Fruit fly (Drosophila melanogaster) whole organism, embryonic: Measurements from ENCODE around the gene CG7794.

Experiments
- CG11504 ChIP-seq: fragments of 200-800 bp; sonication (Bioruptor generic); optimal IDR thresholded peaks from 3 replicates; lab custom pipeline; 2019; ENCODE audit warnings: missing biosample characterization, mild to moderate bottlenecking, missing genetic modification characterization, moderate library complexity
- CG12659 ChIP-seq: fragments of 200-800 bp; sonication (Bioruptor generic); optimal IDR thresholded peaks from 3 replicates; lab custom pipeline; 2017; ENCODE audit warnings: mild to moderate bottlenecking, missing biosample characterization, missing genetic modification reagents, missing genetic modification characterization
- CG12769 ChIP-seq: fragments of 200-800 bp; sonication (Bioruptor generic); optimal IDR thresholded peaks from 2 replicates; lab custom pipeline; 2019; ENCODE audit warnings: missing biosample characterization, mild to moderate bottlenecking, missing genetic modification characterization, moderate library complexity
- CG13287 ChIP-seq: fragments of 200-800 bp; sonication (Bioruptor generic); IDR thresholded peaks from 2 replicates; pipeline ENCODE4 v1.3.6; 2022; ENCODE audit warnings: missing biosample characterization, missing genetic modification characterization; ENCODE audit not compliant: partially characterized antibody
- CG13894 ChIP-seq: fragments of 200-800 bp; sonication (Bioruptor generic); optimal IDR thresholded peaks from 3 replicates; lab custom pipeline; 2018; ENCODE audit warnings: missing biosample characterization, mild to moderate bottlenecking, missing genetic modification characterization, moderate library complexity
- CG14860 ChIP-seq: fragments of 200-800 bp; sonication (Bioruptor generic); IDR thresholded peaks from 3 replicates; pipeline ENCODE4 v1.3.6; 2022; ENCODE audit warnings: missing biosample characterization, missing genetic modification characterization; ENCODE audit not compliant: partially characterized antibody
- CG15269 ChIP-seq: fragments of 200-800 bp; sonication (Bioruptor generic); optimal IDR thresholded peaks from 2 replicates; lab custom pipeline; 2018; ENCODE audit warnings: missing biosample characterization, mild to moderate bottlenecking, missing genetic modification characterization, moderate library complexity
- CG1603 ChIP-seq: fragments of 200-800 bp; sonication (Bioruptor generic); optimal IDR thresholded peaks from 2 replicates; lab custom pipeline; 2019; ENCODE audit warnings: missing biosample characterization, mild to moderate bottlenecking, missing genetic modification characterization, moderate library complexity
- CG16779 ChIP-seq: fragments of 200-800 bp; sonication (Bioruptor generic); IDR thresholded peaks from 2 replicates; pipeline ENCODE4 v1.3.6; 2022; ENCODE audit warnings: missing biosample characterization, missing genetic modification characterization
- CG16813 ChIP-seq: fragments of 200-800 bp; sonication (Bioruptor generic); IDR thresholded peaks from 3 replicates; pipeline ENCODE4 v1.3.6; 2022; ENCODE audit warnings: missing biosample characterization, missing genetic modification characterization; ENCODE audit not compliant: partially characterized antibody
- CG34224 ChIP-seq: fragments of 200-800 bp; sonication (Bioruptor generic); IDR thresholded peaks from 3 replicates; pipeline ENCODE4 v1.3.6; 2022; ENCODE audit warnings: missing biosample characterization, missing genetic modification characterization; ENCODE audit not compliant: partially characterized antibody
- CG34376 ChIP-seq: fragments of 200-800 bp; sonication (Bioruptor generic); optimal IDR thresholded peaks from 2 replicates; lab custom pipeline; 2018; ENCODE audit warnings: missing biosample characterization, mild to moderate bottlenecking, missing genetic modification characterization
- CG3838 ChIP-seq: fragments of 200-800 bp; sonication (Bioruptor generic); optimal IDR thresholded peaks from 3 replicates; lab custom pipeline; 2016; ENCODE audit warnings: missing biosample characterization, missing genetic modification characterization
- CG4404 ChIP-seq: fragments of 200-800 bp; sonication (Bioruptor generic); IDR thresholded peaks from 2 replicates; pipeline ENCODE4 v1.3.6; 2022; ENCODE audit warnings: missing biosample characterization, missing genetic modification characterization
- CG4730 ChIP-seq: fragments of 200-800 bp; sonication (Bioruptor generic); IDR thresholded peaks from 2 replicates; pipeline ENCODE4 v1.3.6; 2022; ENCODE audit warnings: missing biosample characterization, missing genetic modification characterization
- Deaf1 ChIP-seq: fragments of 200-800 bp; optimal IDR thresholded peaks from 3 replicates; lab custom pipeline; 2019; ENCODE audit warnings: missing biosample characterization, mild to moderate bottlenecking, missing genetic modification characterization, moderate library complexity
- Gsc ChIP-seq: fragments of 200-800 bp; sonication (Bioruptor generic); IDR thresholded peaks from 2 replicates; pipeline ENCODE4 v1.3.6; 2022; ENCODE audit warnings: missing biosample characterization, missing genetic modification characterization
- HLHmδ ChIP-seq: fragments of 200-800 bp; sonication (Bioruptor generic); optimal IDR thresholded peaks from 2 replicates; lab custom pipeline; 2018; ENCODE audit warnings: missing biosample characterization, mild to moderate bottlenecking, missing genetic modification characterization, moderate library complexity
- Med ChIP-seq: fragments of 200-800 bp; sonication (Bioruptor generic); peaks from one replicate; lab custom pipeline; 2016; ENCODE audit warnings: missing biosample characterization, missing genetic modification characterization, mild to moderate bottlenecking, inconsistent platforms, moderate library complexity
- Myb ChIP-seq: fragments of 200-800 bp; sonication (Bioruptor generic); optimal IDR thresholded peaks from 2 replicates; lab custom pipeline; 2016; ENCODE audit warnings: missing biosample characterization, missing genetic modification characterization
- Nf-YB ChIP-seq: fragments of 200-800 bp; sonication (Bioruptor generic); optimal IDR thresholded peaks from 3 replicates; lab custom pipeline; 2019; ENCODE audit warnings: missing biosample characterization, mild to moderate bottlenecking, missing genetic modification characterization, moderate library complexity
- Opbp ChIP-seq: fragments of 200-800 bp; sonication (Bioruptor generic); IDR thresholded peaks from 3 replicates; pipeline ENCODE4 v1.3.6; 2022; ENCODE audit warnings: missing biosample characterization, missing genetic modification characterization; ENCODE audit not compliant: partially characterized antibody
- Sox100B ChIP-seq: fragments of 200-800 bp; sonication (Bioruptor generic); optimal IDR thresholded peaks from 3 replicates; lab custom pipeline; 2018; ENCODE audit warnings: missing biosample characterization, mild to moderate bottlenecking, missing genetic modification characterization
- Trl ChIP-seq, 3 experiments: fragments of >200 bp in 2 of 3; fragments of 200-800 bp in 1 of 3; sonication (Bioruptor generic) in 1 of 3; optimal IDR thresholded peaks; 2 replicates in 1 of 3; 3 replicates in 2 of 3; lab custom pipeline; 2016 to 2017; ENCODE audit warnings: missing biosample characterization in 1 of 3, missing genetic modification characterization in 1 of 3
- Xrp1 ChIP-seq: fragments of 200-800 bp; sonication (Bioruptor generic); IDR thresholded peaks from 2 replicates; pipeline ENCODE4 v1.3.6; 2022; ENCODE audit warnings: missing biosample characterization, missing genetic modification characterization
- btn ChIP-seq: fragments of 200-800 bp; sonication (Bioruptor generic); optimal IDR thresholded peaks from 2 replicates; lab custom pipeline; 2016; ENCODE audit warnings: missing biosample characterization, missing genetic modification characterization
- cg ChIP-seq: fragments of 200-800 bp; sonication (Bioruptor generic); optimal IDR thresholded peaks from 3 replicates; lab custom pipeline; 2019; ENCODE audit warnings: missing biosample characterization, mild to moderate bottlenecking, missing genetic modification characterization, moderate library complexity
- fd96Cb ChIP-seq: fragments of 200-800 bp; sonication (Bioruptor generic); optimal IDR thresholded peaks from 2 replicates; lab custom pipeline; 2018; ENCODE audit warnings: missing biosample characterization, mild to moderate bottlenecking, missing genetic modification characterization, moderate library complexity
- gcm ChIP-seq: fragments of 200-800 bp; sonication (Bioruptor generic); optimal IDR thresholded peaks from 2 replicates; lab custom pipeline; 2019; ENCODE audit warnings: missing biosample characterization, mild to moderate bottlenecking, missing genetic modification characterization, moderate library complexity
- gsb-n ChIP-seq: fragments of 200-800 bp; sonication (Bioruptor generic); optimal IDR thresholded peaks from 3 replicates; lab custom pipeline; 2018; ENCODE audit warnings: missing biosample characterization, mild to moderate bottlenecking, missing genetic modification characterization
- insv ChIP-seq, 2 experiments: fragments of 200-800 bp; sonication (Bioruptor generic); optimal IDR thresholded peaks; 3 replicates each; lab custom pipeline; 2016 to 2018; ENCODE audit warnings: missing biosample characterization in 2 of 2, missing genetic modification characterization in 2 of 2
- jing ChIP-seq: fragments of 200-800 bp; sonication (Bioruptor generic); optimal IDR thresholded peaks from 2 replicates; lab custom pipeline; 2018; ENCODE audit warnings: missing biosample characterization, mild to moderate bottlenecking, missing genetic modification characterization
- jumu ChIP-seq: fragments of 200-800 bp; sonication (Bioruptor generic); optimal IDR thresholded peaks from 3 replicates; lab custom pipeline; 2016; ENCODE audit warnings: missing biosample characterization, missing genetic modification characterization
- onecut ChIP-seq: fragments of 200-800 bp; sonication (Bioruptor generic); IDR thresholded peaks from 2 replicates; pipeline ENCODE4 v1.3.6; 2022; ENCODE audit warnings: missing biosample characterization, missing genetic modification characterization
- peb ChIP-seq: fragments of 200-800 bp; sonication (Bioruptor generic); IDR thresholded peaks from 2 replicates; pipeline ENCODE4 v1.3.6; 2022; ENCODE audit warnings: missing biosample characterization, missing genetic modification characterization
- prd ChIP-seq, 3 experiments: fragments of >200 bp in 2 of 3; fragments of 200-800 bp in 1 of 3; sonication (Bioruptor generic) in 1 of 3; optimal IDR thresholded peaks in 2 of 3; IDR thresholded peaks in 1 of 3; 2 replicates in 2 of 3; 3 replicates in 1 of 3; pipeline versions ENCODE4 v1.3.6 to Lab custom; 2017 to 2022; ENCODE audit warnings: missing biosample characterization in 1 of 3, missing genetic modification characterization in 1 of 3
- row ChIP-seq: fragments of 200-800 bp; sonication (Bioruptor generic); IDR thresholded peaks from 3 replicates; pipeline ENCODE4 v1.3.6; 2022; ENCODE audit warnings: missing biosample characterization, missing genetic modification characterization
- sd ChIP-seq: fragments of 200-800 bp; sonication (Bioruptor generic); optimal IDR thresholded peaks from 3 replicates; lab custom pipeline; 2018; ENCODE audit warnings: missing biosample characterization, mild to moderate bottlenecking, missing genetic modification characterization, moderate library complexity
- sens ChIP-seq: fragments of 200-800 bp; sonication (Bioruptor generic); peaks from one replicate; lab custom pipeline; 2016; ENCODE audit warnings: missing biosample characterization, missing genetic modification characterization
- slou ChIP-seq: fragments of 200-800 bp; sonication (Bioruptor generic); optimal IDR thresholded peaks from 3 replicates; lab custom pipeline; 2016; ENCODE audit warnings: missing biosample characterization, missing genetic modification characterization
- zf30C ChIP-seq: fragments of 200-800 bp; sonication (Bioruptor generic); optimal IDR thresholded peaks from 3 replicates; lab custom pipeline; 2018; ENCODE audit warnings: missing biosample characterization, mild to moderate bottlenecking, missing genetic modification characterization
- zfh1 ChIP-seq: fragments of 200-800 bp; sonication (Bioruptor generic); IDR thresholded peaks from 3 replicates; pipeline ENCODE4 v1.3.6; 2022; ENCODE audit warnings: missing biosample characterization, missing genetic modification characterization

The CG7794 gene

DNA sequence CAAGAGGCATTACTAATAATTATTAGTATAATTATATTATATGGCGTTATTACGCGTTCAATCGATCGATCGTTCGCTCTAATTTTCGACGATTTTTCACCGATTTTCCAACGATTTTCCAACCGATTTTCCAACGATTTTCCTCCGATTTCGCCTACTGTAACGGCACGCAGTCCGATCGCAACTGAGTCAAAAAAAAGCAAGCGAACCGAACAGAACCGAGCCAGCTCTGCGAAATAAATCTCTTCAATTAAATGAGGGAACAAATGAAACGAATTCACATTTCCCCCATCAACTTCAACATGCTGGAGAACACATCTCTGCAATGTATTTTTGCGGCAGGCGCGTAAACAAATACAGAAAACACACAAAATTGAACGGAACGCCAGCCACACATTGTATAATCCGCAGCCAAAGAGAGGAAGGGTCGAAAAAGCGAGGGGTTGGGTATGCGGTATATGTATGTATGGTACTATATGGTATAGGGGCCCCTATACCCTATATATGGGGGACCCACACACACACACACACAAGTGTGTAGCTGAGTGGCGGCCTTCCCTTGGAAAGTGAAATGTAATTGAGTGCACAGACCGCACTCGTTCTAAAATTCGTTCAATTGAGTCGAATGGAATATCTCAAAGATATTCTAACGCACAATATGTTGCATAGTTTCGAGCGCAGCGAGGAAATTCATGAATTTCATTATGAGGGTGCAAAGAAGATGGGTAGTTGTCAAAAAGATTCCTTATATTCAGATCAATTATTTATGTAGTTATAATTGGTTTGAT, 29.5 kb downstream of the CG7794 start, which contains the start of gene htl (continued):
- peak; percentile 98 for TF ChIP-seq gcm (GFP tag; lab: Kevin White, UChicago)
- TF ChIP-seq CG34376 (GFP tag; lab: Kevin White, UChicago) = peak; percentile 18
- peak; percentile 39 for TF ChIP-seq sd (tag; lab: Kevin White, UChicago)
- no peak for TF ChIP-seq CG3838 (GFP tag; lab: Kevin White, UChicago)
- TF ChIP-seq Myb (GFP tag; lab: Kevin White, UChicago) = no peak
- TF ChIP-seq CG16779 (GFP tag; lab: Robert Waterston, UW) = no peak
- peak; percentile 31 for TF ChIP-seq Med (GFP tag; lab: Kevin White, UChicago)
- TF ChIP-seq CG11504 (tag; lab: Kevin White, UChicago) = no peak
- TF ChIP-seq CG13287 = peak; percentile 14; the same call in 1 of the 2 replicates
- TF ChIP-seq CG12769 (tag; lab: Kevin White, UChicago) = peak; percentile 91
- TF ChIP-seq btn (GFP tag; lab: Kevin White, UChicago) = no peak
- no peak for TF ChIP-seq CG15269 (tag; lab: Kevin White, UChicago)
- no peak for TF ChIP-seq gsb-n (tag; lab: Kevin White, UChicago)
- no peak for TF ChIP-seq Gsc
- no peak for TF ChIP-seq CG13894 (tag; lab: Kevin White, UChicago)
- no peak for TF ChIP-seq Sox100B
- TF ChIP-seq CG14860 (GFP tag; lab: Robert Waterston, UW) = no peak

DNA sequence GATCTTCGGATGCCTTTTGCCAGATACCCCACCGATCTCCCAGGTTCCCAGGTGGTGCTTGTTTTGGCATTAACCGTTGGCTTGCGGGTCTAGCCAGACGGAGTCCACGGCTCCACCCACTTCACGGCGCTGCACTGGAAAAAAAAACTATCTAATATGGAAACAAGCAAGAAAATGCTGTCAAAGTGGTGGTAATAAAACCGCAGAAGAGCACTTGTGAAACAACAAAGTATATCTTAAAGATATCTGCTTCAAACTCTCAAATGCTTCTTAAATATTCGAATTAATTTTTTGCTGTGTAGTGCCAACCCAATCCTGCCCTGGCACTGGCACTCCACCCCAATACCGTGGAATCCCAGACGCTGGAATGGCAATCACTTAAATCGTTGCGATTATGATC, 34.9 kb downstream of the CG7794 start:
- no peak for TF ChIP-seq CG12659
- TF ChIP-seq, all 482 proteins: peak for 0

DNA sequence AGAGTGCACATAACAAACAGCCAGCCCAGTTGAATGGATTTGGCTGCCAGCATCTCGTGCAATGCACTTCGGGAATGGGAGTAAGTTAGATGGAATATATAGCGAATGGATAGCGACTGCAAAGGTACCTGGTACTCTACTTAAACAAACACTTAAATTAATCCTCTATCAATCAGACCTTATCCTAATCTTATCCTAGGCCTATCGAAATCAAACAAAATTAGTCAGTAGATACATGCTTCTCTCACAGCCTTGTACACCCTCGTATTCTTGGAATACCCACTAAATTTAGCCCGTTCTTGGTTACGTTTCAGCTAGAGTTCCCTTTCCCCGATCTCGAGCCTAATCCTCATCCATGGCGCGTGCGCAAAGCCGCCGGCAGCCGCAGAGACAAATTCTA, 37.0 kb downstream of the CG7794 start:
- TF ChIP-seq sens (peak; percentile 59), Xrp1 (GFP tag; lab: Robert Waterston, UW) (peak; percentile 42; the same call in 1 of the 2 replicates), CG4730 (GFP tag; lab: Robert Waterston, UW) (0 out of 2 replicates have a peak, but pooled peaks have one; percentile 19), CG1603 (tag; lab: Kevin White, UChicago) (peak; percentile 14), fd96Cb (tag; lab: Kevin White, UChicago) (no peak), row (GFP tag; lab: Robert Waterston, UW) (peak; percentile 25; the same call in 1 of the 3 replicates), zfh1 (GFP tag; lab: Robert Waterston, UW) (0 out of 3 replicates have a peak, but pooled peaks have one; percentile 30), slou (no peak), prd (optimal IDR thresholded peaks at IDR 0.05; lab: Kevin White, UChicago) (no peak), prd (GFP tag; IDR thresholded peaks at IDR 0.05; lab: Robert Waterston, UW) (peak; percentile 42; the same call in 1 of the 3 replicates), zf30C (GFP tag; lab: Kevin White, UChicago) (no peak), CG4404 (GFP tag; lab: Robert Waterston, UW) (peak; percentile 35; the same call in 1 of the 2 replicates), peb (no peak)
- TF ChIP-seq, all 482 proteins: peak for 8

DNA sequence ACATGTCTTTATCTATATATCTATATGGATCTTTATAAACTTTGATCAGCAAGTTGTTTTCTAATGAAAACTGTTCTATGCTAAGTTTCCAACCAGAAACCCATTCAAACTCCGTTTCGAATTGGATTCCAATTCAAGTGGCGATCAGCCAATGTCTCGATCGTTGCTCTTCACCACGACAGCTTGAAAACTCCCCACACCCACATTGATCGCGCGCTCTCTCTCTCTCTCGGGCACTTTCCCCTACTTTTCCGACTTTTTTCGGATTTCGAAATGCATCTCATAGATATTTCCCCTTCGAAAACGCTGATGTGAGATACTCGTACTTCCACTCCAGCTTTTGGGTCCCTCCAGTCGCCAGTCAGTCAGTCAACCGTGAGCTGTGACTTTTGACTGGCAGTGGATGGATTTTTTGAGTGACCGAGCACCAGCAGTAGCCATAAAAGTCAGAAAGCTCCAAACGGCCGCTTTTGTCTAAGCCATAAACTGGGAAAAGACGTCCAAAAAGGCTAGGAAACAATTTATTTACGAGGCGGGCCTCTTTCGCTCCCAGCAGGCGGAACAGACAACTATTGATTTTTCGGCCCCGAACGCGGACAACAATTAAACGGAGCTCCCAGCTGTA, 39.8 kb downstream of the CG7794 start:
- TF ChIP-seq Deaf1 (tag; lab: Kevin White, UChicago) (peak; percentile 34), Nf-YB (peak; percentile 91), insv (GFP tag; optimal IDR thresholded peaks at IDR 0.05; lab: Kevin White, UChicago) (peak; percentile 28 to 86), gcm (GFP tag; lab: Kevin White, UChicago) (peak; percentile 32), jumu (GFP tag; lab: Kevin White, UChicago) (no peak), Opbp (no peak), CG34224 (GFP tag; lab: Robert Waterston, UW) (no peak), onecut (GFP tag; lab: Robert Waterston, UW) (peak; percentile 56), Med (GFP tag; lab: Kevin White, UChicago) (peak; percentile 23), jing (peak; percentile 8), CG16813 (GFP tag; lab: Robert Waterston, UW) (no peak), HLHmδ (GFP tag; lab: Kevin White, UChicago) (peak; percentile 19), cg (GFP tag; lab: Kevin White, UChicago) (peak; percentile 46), Trl (optimal IDR thresholded peaks at IDR 0.05; lab: Kevin White, UChicago) (peak; percentile 30 to 82), Trl (GFP tag; optimal IDR thresholded peaks at IDR 0.05; lab: Kevin White, UChicago) (no peak)
